Worm (Caenorhabditis elegans): ENCODE measurements around the gene C36E8.6.

C36E8.6 gene

DNA sequence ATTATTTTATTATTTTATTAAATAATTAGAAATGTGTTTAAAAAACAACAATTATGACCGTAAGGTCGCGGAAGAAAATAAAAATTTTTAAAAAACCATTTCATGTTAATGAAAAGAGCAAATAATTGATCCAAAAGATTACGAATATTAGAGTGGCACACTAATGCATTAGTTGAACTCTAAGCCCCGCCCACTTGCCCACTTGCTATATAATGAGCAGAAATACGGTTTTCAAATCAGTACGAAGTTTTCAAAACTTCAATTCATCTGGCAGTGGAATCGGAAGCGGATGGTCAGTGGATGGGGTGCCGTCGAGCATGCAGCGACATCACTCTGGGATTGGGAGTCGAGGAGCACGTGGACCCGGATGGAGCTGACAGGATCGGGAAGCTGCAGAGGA lies at the start of gene C36E8.6:
Gene C36E8.6, plus strand, starts transcription at position 301 of the 400 bp plus-strand sequence.
- TF ChIP-seq C38D4.7 (GFP tag; optimal IDR thresholded peaks at IDR 0.05) (no peak), dve-1 (tag; optimal IDR thresholded peaks at IDR 0.05) (no peak), pha-2 (tag; optimal IDR thresholded peaks at IDR 0.05) (no peak), ceh-14 (tag; optimal IDR thresholded peaks at IDR 0.05) (no peak), ref-2 (tag; optimal IDR thresholded peaks at IDR 0.05) (no peak), fkh-6 (tag; optimal IDR thresholded peaks at IDR 0.05) (no peak), pat-9 (tag; optimal IDR thresholded peaks at IDR 0.05) (no peak), ahr-1 (tag; optimal IDR thresholded peaks at IDR 0.05) (no peak), rnt-1 (tag; optimal IDR thresholded peaks at IDR 0.05) (no peak), ceh-22 (tag; optimal IDR thresholded peaks at IDR 0.05) (no peak), ceh-48 (tag; optimal IDR thresholded peaks at IDR 0.05) (no peak), unc-3 (GFP tag; conservative IDR thresholded peaks at IDR 0.05) (no peak), unc-3 (tag; optimal IDR thresholded peaks at IDR 0.05) (no peak), syd-9 (tag; optimal IDR thresholded peaks at IDR 0.05) (no peak), ceh-19 (GFP tag; optimal IDR thresholded peaks at IDR 0.05) (no peak), F13H6.1 (tag; optimal IDR thresholded peaks at IDR 0.05) (no peak)

DNA sequence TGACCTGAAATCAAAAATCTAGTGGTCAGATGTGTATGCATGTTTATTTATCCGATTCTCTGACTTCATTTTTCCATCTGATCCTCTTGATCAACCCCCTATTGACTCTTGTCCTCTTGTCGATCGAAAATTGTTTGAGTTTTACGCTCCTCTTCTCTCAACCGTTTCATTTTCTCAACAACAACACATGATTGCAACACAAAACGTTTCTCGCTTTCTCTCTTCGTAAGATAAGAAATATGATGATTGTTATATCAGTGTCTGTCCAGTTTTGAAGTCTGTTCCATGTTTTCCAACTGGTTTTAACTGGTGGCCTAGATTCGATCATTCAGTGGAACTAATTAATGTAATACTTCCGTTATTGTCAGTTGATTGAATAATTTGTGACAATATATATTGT lies 35.8 kb upstream of the C36E8.6 start:
- TF ChIP-seq ceh-9 (tag; optimal IDR thresholded peaks at IDR 0.05): no peak
- peak; percentile 3 for TF ChIP-seq elt-2 (tag; optimal IDR thresholded peaks at IDR 0.05)

DNA sequence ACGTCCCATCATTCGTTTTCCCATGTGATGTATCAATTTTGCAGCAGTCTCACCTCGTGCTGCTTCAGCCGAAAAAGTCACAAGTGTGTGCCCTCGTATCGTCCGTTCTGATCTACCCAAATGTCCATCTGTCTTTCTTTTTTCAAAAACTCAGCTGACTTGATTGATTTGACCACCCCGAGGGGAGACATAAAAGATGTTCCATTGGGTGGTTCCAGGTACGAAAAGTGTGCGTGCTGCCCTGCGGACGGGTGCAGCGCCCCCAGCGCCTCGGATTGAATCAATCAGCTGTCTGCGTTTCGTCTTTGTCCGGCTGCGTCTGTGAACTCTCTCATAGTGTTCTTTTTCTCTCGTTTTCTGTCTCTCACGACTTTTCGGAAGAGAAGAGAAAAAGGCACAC lies 34.6 kb upstream of the C36E8.6 start:
- TF ChIP-seq nhr-232 (tag; optimal IDR thresholded peaks at IDR 0.05) (no peak), ceh-45 (GFP tag; IDR thresholded peaks at IDR 0.05) (no peak), unc-55 (GFP tag; optimal IDR thresholded peaks at IDR 0.05) (peak; percentile 59), ceh-24 (tag; optimal IDR thresholded peaks at IDR 0.05) (no peak), pqm-1 (tag; optimal IDR thresholded peaks at IDR 0.05) (no peak), ceh-31 (tag; optimal IDR thresholded peaks at IDR 0.05) (peak; percentile 40), hlh-8 (tag; optimal IDR thresholded peaks at IDR 0.05) (no peak), fax-1 (tag; optimal IDR thresholded peaks at IDR 0.05) (no peak), tbx-2 (tag; optimal IDR thresholded peaks at IDR 0.05) (peak; percentile 7), rnt-1 (tag; optimal IDR thresholded peaks at IDR 0.05) (peak; percentile 24), ceh-18 (tag; optimal IDR thresholded peaks at IDR 0.05) (peak; percentile 30), hlh-30 (tag; optimal IDR thresholded peaks at IDR 0.05; ENCODE audit: insufficient read depth) (peak; percentile 33), nfya-1 (tag; optimal IDR thresholded peaks at IDR 0.05) (peak; percentile 54), pat-9 (tag; optimal IDR thresholded peaks at IDR 0.05) (no peak)

DNA sequence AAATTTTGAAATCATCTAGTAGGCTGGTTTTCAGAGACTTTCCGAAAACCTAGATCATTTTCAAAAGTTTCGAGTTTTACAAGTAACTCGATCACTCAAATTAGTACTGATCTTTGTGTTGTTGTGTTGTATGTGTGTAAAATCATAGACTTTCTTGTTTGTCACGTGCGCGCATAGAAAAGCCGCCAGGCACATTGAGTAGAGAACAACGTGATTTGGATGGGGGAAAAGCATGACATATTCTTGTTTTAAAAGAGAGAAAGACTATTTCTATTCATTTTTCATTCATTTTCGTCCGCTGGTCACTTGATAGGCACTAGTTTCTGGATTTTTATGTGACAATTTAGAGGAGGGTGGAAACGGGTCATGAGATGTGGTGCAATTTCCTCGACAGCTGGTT lies 33.6 kb upstream of the C36E8.6 start:
- no peak for TF ChIP-seq ceh-18 (tag; optimal IDR thresholded peaks at IDR 0.05)
- no peak for TF ChIP-seq sox-4 (tag; optimal IDR thresholded peaks at IDR 0.05)
- no peak for TF ChIP-seq ceh-22 (tag; optimal IDR thresholded peaks at IDR 0.05)
- no peak for TF ChIP-seq elt-2 (tag; optimal IDR thresholded peaks at IDR 0.05)
- no peak for TF ChIP-seq unc-86 (tag; optimal IDR thresholded peaks at IDR 0.05)
- TF ChIP-seq hlh-13 (GFP tag; optimal IDR thresholded peaks at IDR 0.05): no peak
- peak; percentile 50 for TF ChIP-seq hlh-30 (tag; optimal IDR thresholded peaks at IDR 0.05; ENCODE audit: insufficient read depth)
- no peak for TF ChIP-seq ceh-19 (GFP tag; optimal IDR thresholded peaks at IDR 0.05)

DNA sequence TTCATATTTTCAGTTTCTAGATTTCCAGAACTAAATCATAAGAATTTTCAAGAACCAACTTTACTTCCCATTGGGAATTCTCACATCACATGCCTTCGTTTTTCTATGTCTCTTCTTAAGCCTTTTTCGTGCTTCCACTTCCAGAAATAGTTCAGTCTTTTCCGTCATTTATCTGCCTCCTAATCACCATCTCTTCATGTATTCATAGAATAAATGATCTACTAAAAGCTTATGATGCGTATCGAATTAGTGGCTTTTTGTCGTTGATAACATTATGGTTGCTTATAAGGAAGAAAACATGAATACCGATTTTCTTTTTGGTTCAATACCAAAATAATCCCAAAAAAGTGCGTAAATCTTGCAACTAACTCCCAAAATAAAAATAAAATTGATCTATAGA lies 33.0 kb upstream of the C36E8.6 start:
- no peak for TF ChIP-seq hlh-6 (tag; optimal IDR thresholded peaks at IDR 0.05)
- no peak for TF ChIP-seq ceh-18 (tag; optimal IDR thresholded peaks at IDR 0.05)
- TF ChIP-seq ceh-19 (GFP tag; optimal IDR thresholded peaks at IDR 0.05): no peak
- TF ChIP-seq fax-1 (tag; optimal IDR thresholded peaks at IDR 0.05): no peak
- no peak for TF ChIP-seq dmd-4 (tag; optimal IDR thresholded peaks at IDR 0.05; ENCODE audit: borderline replicate concordance)
- no peak for TF ChIP-seq ceh-9 (tag; optimal IDR thresholded peaks at IDR 0.05)
